Fruit fly (Drosophila melanogaster) whole organism: ENCODE measurements around the gene CG14050.

Experiments
- CG8478 ChIP-seq: fragments of >200 bp; optimal IDR thresholded peaks from 2 replicates; lab custom pipeline; 2018; ENCODE audit warnings: inconsistent platforms
- pan ChIP-seq: fragments of >200 bp; optimal IDR thresholded peaks from 2 replicates; lab custom pipeline; 2017
- psq ChIP-seq: fragments of >200 bp; optimal IDR thresholded peaks from 2 replicates; lab custom pipeline; 2017

DNA sequence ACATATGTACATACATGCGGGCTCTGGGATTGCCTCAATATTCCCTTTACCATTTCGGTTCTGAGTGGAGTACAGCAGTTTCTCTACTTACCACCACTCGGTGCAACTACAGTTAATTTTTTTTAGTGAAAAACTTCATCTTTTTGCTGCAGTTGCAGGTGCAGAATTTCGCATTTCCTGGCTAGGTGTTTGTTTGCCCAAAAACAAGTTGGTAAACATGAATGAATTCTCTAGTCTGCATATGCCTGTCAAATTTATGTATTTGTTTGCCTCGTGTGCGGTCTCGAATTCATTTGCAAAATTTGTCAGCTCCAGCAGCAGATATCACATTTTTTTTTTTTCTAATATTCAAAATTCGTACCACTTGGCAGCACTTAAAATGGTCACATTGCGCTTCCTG lies 811 bp upstream of the CG14050 start, which contains the start of gene CG2854:
- no peak for TF ChIP-seq psq (lab: Kevin White, UChicago)
- no peak for TF ChIP-seq CG8478 (lab: Kevin White, UChicago)
- no peak for TF ChIP-seq pan (lab: Kevin White, UChicago)
